Worm (Caenorhabditis elegans) whole organism, L4/young adult: ENCODE results near the gene srv-21.

Source experiments
- dao-5 ChIP-seq: sonication (generic microtip); optimal IDR thresholded peaks from 2 replicates; lab custom pipeline; 2016; ENCODE audit warnings: missing genotype, missing genetic modification characterization, moderate library complexity, missing compliant biosample characterization
- him-1 ChIP-seq: sonication (generic microtip); optimal IDR thresholded peaks from 2 replicates; lab custom pipeline; 2016; ENCODE audit warnings: missing genotype, missing genetic modification reagents, missing genetic modification characterization, missing compliant biosample characterization

DNA sequence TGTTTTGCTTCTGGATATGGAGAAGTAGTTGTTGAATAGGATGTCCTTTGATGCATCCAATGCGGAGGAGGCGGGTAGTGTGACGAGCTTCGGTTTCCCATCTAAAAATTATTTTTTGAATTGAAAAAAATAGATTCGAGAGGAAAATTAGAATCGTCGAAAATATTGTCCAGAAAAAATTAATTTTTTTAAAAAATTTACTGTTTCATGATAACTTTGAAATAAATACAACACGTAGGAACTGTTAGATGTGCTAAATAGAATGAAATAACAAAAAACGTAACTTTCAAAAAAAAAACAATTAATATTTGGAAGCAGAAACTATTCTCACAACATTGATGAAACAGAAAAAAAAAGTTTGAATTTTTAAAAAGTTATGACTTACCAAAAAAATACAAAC lies 17.3 kb downstream of the srv-21 start, which contains the start of gene C06E7.4:
- no peak for TF ChIP-seq him-1
- no peak for TF ChIP-seq dao-5 (tag; lab: Kevin White, UChicago)
